Worm (Caenorhabditis elegans) whole organism, L1 larva: ENCODE measurements around the gene frpr-6.

Experiments used
- C04F5.9 ChIP-seq: sonication (generic microtip); optimal IDR thresholded peaks from 2 replicates; lab custom pipeline; 2016; ENCODE audit warnings: missing genetic modification characterization, missing compliant biosample characterization
- F16B12.6 ChIP-seq: fragments of 150-350 bp; optimal IDR thresholded peaks from 2 replicates; lab custom pipeline; 2014; ENCODE audit warnings: missing biosample characterization, missing genetic modification characterization
- aha-1 ChIP-seq: fragments of 150-350 bp; optimal IDR thresholded peaks from 2 replicates; lab custom pipeline; 2014; ENCODE audit warnings: missing biosample characterization, missing genetic modification characterization
- alr-1 ChIP-seq: fragments of 200-800 bp; sonication (Bioruptor generic); optimal IDR thresholded peaks from 2 replicates; lab custom pipeline; 2018; ENCODE audit warnings: borderline replicate concordance, mild to moderate bottlenecking, missing genetic modification characterization, missing compliant biosample characterization
- aly-2 ChIP-seq: fragments of 150-350 bp; optimal IDR thresholded peaks from 2 replicates; lab custom pipeline; 2014; ENCODE audit warnings: missing biosample characterization, missing genetic modification characterization
- ama-1 ChIP-seq: fragments of 150-350 bp; optimal IDR thresholded peaks from 2 replicates; lab custom pipeline; 2014
- ceh-63 ChIP-seq: fragments of 200-800 bp; sonication (Bioruptor generic); optimal IDR thresholded peaks from 2 replicates; lab custom pipeline; 2018; ENCODE audit warnings: mild to moderate bottlenecking, missing genetic modification characterization, missing compliant biosample characterization
- ceh-88 ChIP-seq: fragments of 200-800 bp; sonication (Bioruptor generic); IDR thresholded peaks from 2 replicates; pipeline ENCODE4 v1.3.6; 2022; ENCODE audit warnings: missing genetic modification characterization, missing compliant biosample characterization
- ceh-90 ChIP-seq: sonication (generic microtip); optimal IDR thresholded peaks from 2 replicates; lab custom pipeline; 2016; ENCODE audit warnings: missing genetic modification characterization, missing compliant biosample characterization
- dsc-1 ChIP-seq: sonication (generic microtip); optimal IDR thresholded peaks from 2 replicates; lab custom pipeline; 2016; ENCODE audit warnings: mild to moderate bottlenecking, missing genetic modification characterization, missing compliant biosample characterization
- efl-1 ChIP-seq, 4 experiments: fragments of 150-350 bp; optimal IDR thresholded peaks in 3 of 4; peaks in 1 of 4; 1 replicate in 1 of 4; 2 replicates in 3 of 4; lab custom pipeline; 2014; ENCODE audit warnings: missing biosample characterization in 2 of 4, missing genetic modification characterization in 2 of 4, missing genetic modification reagents in 2 of 4
- efl-3 ChIP-seq: fragments of 200-800 bp; sonication (Bioruptor generic); optimal IDR thresholded peaks from 2 replicates; lab custom pipeline; 2018; ENCODE audit warnings: mild to moderate bottlenecking, missing genetic modification characterization, missing compliant biosample characterization
- elt-3 ChIP-seq, 6 experiments: fragments of 150-350 bp in 1 of 6; sonication (generic microtip); optimal IDR thresholded peaks; 2 replicates each; lab custom pipeline; 2017 to 2018; ENCODE audit warnings: missing biosample characterization in 6 of 6, missing genetic modification characterization in 6 of 6, inconsistent platforms in 1 of 6
- ets-5 ChIP-seq: fragments of 200-800 bp; sonication (Bioruptor generic); IDR thresholded peaks from 2 replicates; pipeline ENCODE4 v1.3.6; 2022; ENCODE audit warnings: missing genetic modification characterization, missing compliant biosample characterization
- fkh-10 ChIP-seq: sonication (generic microtip); optimal IDR thresholded peaks from 2 replicates; lab custom pipeline; 2017; ENCODE audit warnings: missing biosample characterization, missing genetic modification reagents, missing genetic modification characterization
- fkh-4 ChIP-seq: sonication (generic microtip); optimal IDR thresholded peaks from 2 replicates; lab custom pipeline; 2016; ENCODE audit warnings: missing compliant biosample characterization, missing genetic modification characterization, borderline replicate concordance
- fkh-8 ChIP-seq: sonication (generic microtip); optimal IDR thresholded peaks from 2 replicates; lab custom pipeline; 2016; ENCODE audit warnings: mild to moderate bottlenecking, missing genetic modification characterization, missing compliant biosample characterization
- irx-1 ChIP-seq: sonication (generic microtip); optimal IDR thresholded peaks from 2 replicates; lab custom pipeline; 2016; ENCODE audit warnings: missing genetic modification characterization, missing compliant biosample characterization
- lin-14 ChIP-seq: fragments of 200-800 bp; sonication (Bioruptor generic); optimal IDR thresholded peaks from 2 replicates; lab custom pipeline; 2018; ENCODE audit warnings: mild to moderate bottlenecking, missing genetic modification characterization, moderate library complexity, missing compliant biosample characterization
- lir-3 ChIP-seq: sonication (generic microtip); optimal IDR thresholded peaks from 2 replicates; lab custom pipeline; 2016; ENCODE audit warnings: mild to moderate bottlenecking, missing genetic modification characterization, moderate library complexity, missing compliant biosample characterization; ENCODE audit not compliant: poor library complexity
- lsy-2 ChIP-seq, 2 experiments: fragments of 150-350 bp; optimal IDR thresholded peaks; 2 replicates each; lab custom pipeline; 2014; ENCODE audit warnings: missing biosample characterization in 2 of 2, missing genetic modification characterization in 2 of 2
- nhr-12 ChIP-seq: sonication (generic microtip); optimal IDR thresholded peaks from 2 replicates; lab custom pipeline; 2017; ENCODE audit warnings: missing biosample characterization, missing genetic modification characterization
- nhr-20 ChIP-seq: sonication (generic microtip); optimal IDR thresholded peaks from 2 replicates; lab custom pipeline; 2016; ENCODE audit warnings: mild to moderate bottlenecking, missing genetic modification characterization, missing compliant biosample characterization
- nhr-28 ChIP-seq: fragments of 150-350 bp; optimal IDR thresholded peaks from 2 replicates; lab custom pipeline; 2014; ENCODE audit warnings: missing biosample characterization, missing genetic modification characterization
- nhr-47 ChIP-seq: sonication (generic microtip); optimal IDR thresholded peaks from 2 replicates; lab custom pipeline; 2016; ENCODE audit warnings: mild to moderate bottlenecking, missing genetic modification characterization, moderate library complexity, missing compliant biosample characterization
- nhr-71 ChIP-seq: sonication (generic microtip); optimal IDR thresholded peaks from 2 replicates; lab custom pipeline; 2016; ENCODE audit warnings: mild to moderate bottlenecking, missing genetic modification characterization, moderate library complexity, missing compliant biosample characterization
- nhr-85 ChIP-seq: sonication (generic microtip); peaks from one replicate; lab custom pipeline; 2016; ENCODE audit warnings: missing genetic modification characterization, inconsistent platforms, missing compliant biosample characterization
- nhr-90 ChIP-seq: sonication (generic microtip); optimal IDR thresholded peaks from 2 replicates; lab custom pipeline; 2016; ENCODE audit warnings: mild to moderate bottlenecking, missing genetic modification characterization, missing compliant biosample characterization; ENCODE audit not compliant: poor library complexity
- pax-3 ChIP-seq: fragments of 200-800 bp; sonication (Bioruptor generic); optimal IDR thresholded peaks from 2 replicates; lab custom pipeline; 2018; ENCODE audit warnings: mild to moderate bottlenecking, missing genetic modification characterization, moderate library complexity, missing compliant biosample characterization
- rnt-1 ChIP-seq: sonication (generic microtip); optimal IDR thresholded peaks from 2 replicates; lab custom pipeline; 2016; ENCODE audit warnings: mild to moderate bottlenecking, missing genetic modification characterization, moderate library complexity, missing compliant biosample characterization
- skn-1 ChIP-seq: fragments of 150-350 bp; optimal IDR thresholded peaks from 2 replicates; lab custom pipeline; 2014; ENCODE audit warnings: missing biosample characterization, missing genetic modification characterization
- snu-23 ChIP-seq: sonication (generic microtip); optimal IDR thresholded peaks from 2 replicates; lab custom pipeline; 2016; ENCODE audit warnings: missing genetic modification characterization, missing compliant biosample characterization
- sox-4 ChIP-seq: sonication (generic microtip); optimal IDR thresholded peaks from 2 replicates; lab custom pipeline; 2016; ENCODE audit warnings: missing genetic modification characterization, missing compliant biosample characterization
- sptf-1 ChIP-seq: fragments of 150-350 bp; optimal IDR thresholded peaks from 2 replicates; lab custom pipeline; 2014; ENCODE audit warnings: missing biosample characterization, missing genetic modification characterization
- swsn-7 ChIP-seq: sonication (generic microtip); optimal IDR thresholded peaks from 2 replicates; lab custom pipeline; 2016; ENCODE audit warnings: missing genetic modification characterization, missing compliant biosample characterization
- unc-30 ChIP-seq: sonication (generic microtip); optimal IDR thresholded peaks from 2 replicates; lab custom pipeline; 2017; ENCODE audit warnings: missing biosample characterization, missing genetic modification characterization
- vab-15 ChIP-seq: sonication (generic microtip); optimal IDR thresholded peaks from 2 replicates; lab custom pipeline; 2017; ENCODE audit warnings: missing genotype, mild to moderate bottlenecking, missing genetic modification characterization, missing compliant biosample characterization
- zip-4 ChIP-seq: fragments of 200-800 bp; sonication (Bioruptor generic); optimal IDR thresholded peaks from 2 replicates; lab custom pipeline; 2018; ENCODE audit warnings: mild to moderate bottlenecking, missing genetic modification characterization, moderate library complexity, missing compliant biosample characterization
- ztf-11 ChIP-seq, 2 experiments: sonication (generic microtip); optimal IDR thresholded peaks; 2 replicates each; lab custom pipeline; 2016 to 2017; ENCODE audit warnings: missing genetic modification characterization in 2 of 2, missing biosample characterization in 1 of 2, missing compliant biosample characterization in 1 of 2
- ztf-4 ChIP-seq: fragments of 150-350 bp; optimal IDR thresholded peaks from 2 replicates; lab custom pipeline; 2014; ENCODE audit warnings: missing biosample characterization, missing genetic modification characterization

frpr-6 gene

ce11 chrV:9058627-9059026, 42.3 kb downstream of the frpr-6 start, which contains the start of gene C25E10.11:
C25E10.11 (minus strand) TSS chrV:9058727.
- TF ChIP-seq ets-5 (GFP tag; lab: Robert Waterston, UW) (no peak), elt-3 (tag; optimal IDR thresholded peaks at IDR 0.05; lab: Kevin White, UChicago) (no peak), nhr-90 (tag; lab: Kevin White, UChicago) (no peak), F16B12.6 (no peak), ceh-90 (no peak), aha-1 (tag; lab: Kevin White, UChicago) (no peak), nhr-12 (tag; lab: Kevin White, UChicago) (no peak), nhr-85 (tag; lab: Kevin White, UChicago) (no peak), aly-2 (tag; lab: Kevin White, UChicago) (no peak), snu-23 (GFP tag; lab: Kevin White, UChicago) (no peak)

- TF ChIP-seq fkh-4 (tag; lab: Kevin White, UChicago) (no peak), efl-1 (optimal IDR thresholded peaks at IDR 0.05; lab: Kevin White, UChicago) (no peak), efl-1 (GFP tag; optimal IDR thresholded peaks at IDR 0.05 in 1 of 2; lab: Kevin White, UChicago) (no peak)
Measured at ce11 chrV:9056253-9056652, 44.7 kb downstream of the frpr-6 start, which contains the start of gene C25E10.10. C25E10.10 (minus strand) TSS chrV:9056353.

- TF ChIP-seq fkh-8 (tag; lab: Kevin White, UChicago), result peak; percentile 83
- TF ChIP-seq aha-1 (tag; lab: Kevin White, UChicago), result no peak
- no peak for TF ChIP-seq ceh-88 (GFP tag; lab: Robert Waterston, UW)
- peak; percentile 44 for TF ChIP-seq nhr-47
- peak; percentile 8 for TF ChIP-seq pax-3
- TF ChIP-seq nhr-71, result peak; percentile 53
- TF ChIP-seq nhr-28 (tag; lab: Kevin White, UChicago), result no peak
- TF ChIP-seq efl-1 (optimal IDR thresholded peaks at IDR 0.05; lab: Kevin White, UChicago), result no peak
- TF ChIP-seq efl-1 (GFP tag; optimal IDR thresholded peaks at IDR 0.05 in 1 of 2; lab: Kevin White, UChicago), result peak in 1 of 2 experiments; percentile 88
- TF ChIP-seq dsc-1, result peak; percentile 48
- TF ChIP-seq, all 84 proteins: peak for 6
Measured at ce11 chrV:9055644-9056043, 45.3 kb downstream of the frpr-6 start.

- no peak for TF ChIP-seq irx-1 (tag; lab: Kevin White, UChicago)
- TF ChIP-seq nhr-28 (tag; lab: Kevin White, UChicago), result no peak
- TF ChIP-seq ceh-63 (GFP tag; lab: Kevin White, UChicago), result no peak
- TF ChIP-seq nhr-20 (tag; lab: Kevin White, UChicago), result no peak
- no peak for TF ChIP-seq alr-1 (tag; lab: Kevin White, UChicago)
- TF ChIP-seq lir-3, result no peak
- no peak for TF ChIP-seq F16B12.6
- no peak for TF ChIP-seq zip-4 (GFP tag; lab: Kevin White, UChicago)
- no peak for TF ChIP-seq swsn-7 (tag; lab: Kevin White, UChicago)
- no peak for TF ChIP-seq C04F5.9 (tag; lab: Kevin White, UChicago)
- no peak for TF ChIP-seq ama-1 (lab: Kevin White, UChicago)
- no peak for TF ChIP-seq ztf-4 (tag; lab: Kevin White, UChicago)
- no peak for TF ChIP-seq lsy-2 (tag; optimal IDR thresholded peaks at IDR 0.05; lab: Kevin White, UChicago)
- TF ChIP-seq ztf-11 (tag; optimal IDR thresholded peaks at IDR 0.05; lab: Kevin White, UChicago), result no peak
- TF ChIP-seq fkh-4 (tag; lab: Kevin White, UChicago), result no peak
- no peak for TF ChIP-seq fkh-10 (GFP tag; lab: Kevin White, UChicago)
Measured at ce11 chrV:9054771-9055170, 46.2 kb downstream of the frpr-6 start, which contains the start of gene swm-1. swm-1 (minus strand) TSS chrV:9054871.

- TF ChIP-seq C04F5.9 (tag; lab: Kevin White, UChicago), result no peak
- TF ChIP-seq rnt-1, result no peak
- TF ChIP-seq ets-5 (GFP tag; lab: Robert Waterston, UW), result no peak
- no peak for TF ChIP-seq ama-1 (lab: Kevin White, UChicago)
- no peak for TF ChIP-seq lsy-2 (tag; optimal IDR thresholded peaks at IDR 0.05; lab: Kevin White, UChicago)
- no peak for TF ChIP-seq skn-1 (tag; lab: Kevin White, UChicago)
- TF ChIP-seq nhr-47, result no peak
- no peak for TF ChIP-seq vab-15 (tag; lab: Kevin White, UChicago)
- no peak for TF ChIP-seq ceh-63 (GFP tag; lab: Kevin White, UChicago)
- no peak for TF ChIP-seq ztf-11 (tag; optimal IDR thresholded peaks at IDR 0.05; lab: Kevin White, UChicago)
- TF ChIP-seq lin-14 (GFP tag; lab: Kevin White, UChicago), result no peak
- no peak for TF ChIP-seq ceh-90
- TF ChIP-seq unc-30, result no peak
- TF ChIP-seq sptf-1 (tag; lab: Kevin White, UChicago), result no peak
- TF ChIP-seq sox-4 (tag; lab: Kevin White, UChicago), result no peak
- no peak for TF ChIP-seq efl-3 (GFP tag; lab: Kevin White, UChicago)
- TF ChIP-seq, all 84 proteins: peak for 0
Measured at ce11 chrV:9053969-9054368, 47.0 kb downstream of the frpr-6 start, which contains the start of gene C25E10.8. C25E10.8 (minus strand) TSS chrV:9054069.
